Worm (Caenorhabditis elegans) whole organism, L4/young adult: ENCODE measurements around the gene Y54G2A.40.

ENCODE experiments used
- W03F9.2 ChIP-seq: fragments of 150-350 bp; optimal IDR thresholded peaks from 2 replicates; lab custom pipeline; 2014; ENCODE audit warnings: missing biosample characterization, missing genetic modification characterization
- dao-5 ChIP-seq: sonication (generic microtip); optimal IDR thresholded peaks from 2 replicates; lab custom pipeline; 2016; ENCODE audit warnings: missing genotype, missing genetic modification characterization, moderate library complexity, missing compliant biosample characterization
- him-1 ChIP-seq: sonication (generic microtip); optimal IDR thresholded peaks from 2 replicates; lab custom pipeline; 2016; ENCODE audit warnings: missing genotype, missing genetic modification reagents, missing genetic modification characterization, missing compliant biosample characterization

ce11 chrIV:2803652-2804051 lies 42.6 kb upstream of the Y54G2A.40 start, which contains the start of gene Y54G2A.32:
- TF ChIP-seq him-1 (tag; lab: Kevin White, UChicago) = no peak
- no peak for TF ChIP-seq dao-5 (tag; lab: Kevin White, UChicago)
- TF ChIP-seq W03F9.2 = no peak
